Fruit fly (Drosophila melanogaster) whole organism, embryonic: ENCODE data around the gene Der-2.

ENCODE experiments used
- B-H2 ChIP-seq: fragments of 200-800 bp; sonication (Bioruptor generic); optimal IDR thresholded peaks from 2 replicates; lab custom pipeline; 2018; ENCODE audit warnings: missing biosample characterization, mild to moderate bottlenecking, missing genetic modification characterization
- C15 ChIP-seq: fragments of 200-800 bp; sonication (Bioruptor generic); IDR thresholded peaks from 3 replicates; pipeline ENCODE4 v1.3.6; 2022; ENCODE audit warnings: missing biosample characterization, missing genetic modification characterization
- CG1233 ChIP-seq: fragments of 200-800 bp; sonication (Bioruptor generic); optimal IDR thresholded peaks from 4 replicates; lab custom pipeline; 2018; ENCODE audit warnings: missing biosample characterization, mild to moderate bottlenecking, missing genetic modification characterization
- CG17385 ChIP-seq: fragments of 200-800 bp; sonication (Bioruptor generic); optimal IDR thresholded peaks from 3 replicates; lab custom pipeline; 2018; ENCODE audit warnings: missing biosample characterization, mild to moderate bottlenecking, missing genetic modification characterization
- CG17912 ChIP-seq: fragments of 200-800 bp; sonication (Bioruptor generic); optimal IDR thresholded peaks from 2 replicates; lab custom pipeline; 2018; ENCODE audit warnings: missing biosample characterization, mild to moderate bottlenecking, missing genetic modification characterization
- CG18476 ChIP-seq: fragments of 200-800 bp; sonication (Bioruptor generic); optimal IDR thresholded peaks from 2 replicates; lab custom pipeline; 2016; ENCODE audit warnings: missing biosample characterization, mild to moderate bottlenecking, missing genetic modification characterization
- CG18764 ChIP-seq: fragments of 200-800 bp; sonication (Bioruptor generic); optimal IDR thresholded peaks from 3 replicates; lab custom pipeline; 2016; ENCODE audit warnings: missing biosample characterization, missing genetic modification characterization
- CG2202 ChIP-seq: fragments of 200-800 bp; sonication (Bioruptor generic); optimal IDR thresholded peaks from 2 replicates; lab custom pipeline; 2018; ENCODE audit warnings: missing biosample characterization, mild to moderate bottlenecking, missing genetic modification characterization
- CG2712 ChIP-seq: fragments of 200-800 bp; optimal IDR thresholded peaks from 3 replicates; lab custom pipeline; 2019; ENCODE audit warnings: missing biosample characterization, mild to moderate bottlenecking, missing genetic modification characterization, moderate library complexity
- CG3065 ChIP-seq: fragments of 200-800 bp; sonication (Bioruptor generic); optimal IDR thresholded peaks from 2 replicates; lab custom pipeline; 2016; ENCODE audit warnings: missing biosample characterization, missing genetic modification characterization
- CG3407 ChIP-seq: fragments of 200-800 bp; sonication (Bioruptor generic); optimal IDR thresholded peaks from 2 replicates; lab custom pipeline; 2018; ENCODE audit warnings: missing biosample characterization, mild to moderate bottlenecking, missing genetic modification characterization
- CG4424 ChIP-seq: fragments of 200-800 bp; sonication (Bioruptor generic); optimal IDR thresholded peaks from 3 replicates; lab custom pipeline; 2016; ENCODE audit warnings: missing biosample characterization, missing genetic modification characterization
- CG7928 ChIP-seq: fragments of 200-800 bp; sonication (Bioruptor generic); optimal IDR thresholded peaks from 2 replicates; lab custom pipeline; 2017; ENCODE audit warnings: missing biosample characterization, mild to moderate bottlenecking, missing genetic modification characterization
- CG8359 ChIP-seq: fragments of 200-800 bp; sonication (Bioruptor generic); optimal IDR thresholded peaks from 2 replicates; lab custom pipeline; 2017; ENCODE audit warnings: missing biosample characterization, mild to moderate bottlenecking, missing genetic modification characterization, borderline replicate concordance
- CG8478 ChIP-seq: fragments of >200 bp; optimal IDR thresholded peaks from 2 replicates; lab custom pipeline; 2018
- Camta ChIP-seq: fragments of 200-800 bp; sonication (Bioruptor generic); optimal IDR thresholded peaks from 2 replicates; lab custom pipeline; 2016; ENCODE audit warnings: missing biosample characterization, missing genetic modification characterization
- Dp ChIP-seq: fragments of 200-800 bp; sonication (Bioruptor generic); optimal IDR thresholded peaks from 2 replicates; lab custom pipeline; 2018; ENCODE audit warnings: missing biosample characterization, mild to moderate bottlenecking, missing genetic modification characterization, moderate library complexity
- Jarid2 ChIP-seq: fragments of 200-800 bp; sonication (Bioruptor generic); optimal IDR thresholded peaks from 3 replicates; lab custom pipeline; 2017; ENCODE audit warnings: mild to moderate bottlenecking, missing biosample characterization, missing genetic modification reagents, missing genetic modification characterization
- MTF-1 ChIP-seq: fragments of 200-800 bp; sonication (Bioruptor generic); optimal IDR thresholded peaks from 2 replicates; lab custom pipeline; 2018; ENCODE audit warnings: missing biosample characterization, mild to moderate bottlenecking, missing genetic modification characterization, borderline replicate concordance
- Opbp ChIP-seq: fragments of 200-800 bp; sonication (Bioruptor generic); IDR thresholded peaks from 3 replicates; pipeline ENCODE4 v1.3.6; 2022; ENCODE audit warnings: missing biosample characterization, missing genetic modification characterization; ENCODE audit not compliant: partially characterized antibody
- Sry-β ChIP-seq: fragments of 200-800 bp; sonication (Bioruptor generic); optimal IDR thresholded peaks from 2 replicates; lab custom pipeline; 2018; ENCODE audit warnings: missing biosample characterization, mild to moderate bottlenecking, missing genetic modification characterization, moderate library complexity
- Stat92E ChIP-seq, 3 experiments: fragments of >200 bp in 2 of 3; fragments of 200-800 bp in 1 of 3; sonication (Bioruptor generic) in 1 of 3; optimal IDR thresholded peaks; 2 replicates each; lab custom pipeline; 2017 to 2019; ENCODE audit warnings: missing biosample characterization in 3 of 3, missing genetic modification characterization in 3 of 3, mild to moderate bottlenecking in 1 of 3, moderate library complexity in 1 of 3
- Xbp1 ChIP-seq: fragments of 200-800 bp; sonication (Bioruptor generic); optimal IDR thresholded peaks from 3 replicates; lab custom pipeline; 2016; ENCODE audit warnings: missing biosample characterization, mild to moderate bottlenecking, missing genetic modification characterization
- ara ChIP-seq: fragments of 200-800 bp; sonication (Bioruptor generic); IDR thresholded peaks from 2 replicates; pipeline ENCODE4 v1.3.6; 2022; ENCODE audit warnings: missing biosample characterization, missing genetic modification characterization
- btn ChIP-seq: fragments of 200-800 bp; sonication (Bioruptor generic); optimal IDR thresholded peaks from 2 replicates; lab custom pipeline; 2016; ENCODE audit warnings: missing biosample characterization, missing genetic modification characterization
- cas ChIP-seq: fragments of 200-800 bp; sonication (Bioruptor generic); IDR thresholded peaks from 2 replicates; pipeline ENCODE4 v1.3.6; 2022; ENCODE audit warnings: missing biosample characterization, missing genetic modification characterization
- ci ChIP-seq: fragments of 200-800 bp; sonication (Bioruptor generic); IDR thresholded peaks from 3 replicates; pipeline ENCODE4 v1.3.6; 2022; ENCODE audit warnings: missing biosample characterization, missing genetic modification characterization
- cwo ChIP-seq: fragments of 200-800 bp; sonication (Bioruptor generic); optimal IDR thresholded peaks from 3 replicates; lab custom pipeline; 2017; ENCODE audit warnings: missing biosample characterization, missing genetic modification characterization, mild to moderate bottlenecking, moderate library complexity, missing genetic modification reagents
- en ChIP-seq: fragments of 200-800 bp; sonication (Bioruptor generic); optimal IDR thresholded peaks from 2 replicates; lab custom pipeline; 2016; ENCODE audit warnings: missing biosample characterization, missing genetic modification characterization
- esg ChIP-seq: fragments of 200-800 bp; sonication (Bioruptor generic); conservative IDR thresholded peaks from 2 replicates; pipeline ENCODE4 v1.3.6; 2022; ENCODE audit warnings: missing biosample characterization, missing genetic modification characterization
- gcm ChIP-seq: fragments of 200-800 bp; sonication (Bioruptor generic); optimal IDR thresholded peaks from 2 replicates; lab custom pipeline; 2019; ENCODE audit warnings: missing biosample characterization, mild to moderate bottlenecking, missing genetic modification characterization, moderate library complexity
- grn ChIP-seq: fragments of 200-800 bp; sonication (Bioruptor generic); optimal IDR thresholded peaks from 3 replicates; lab custom pipeline; 2017; ENCODE audit warnings: missing biosample characterization, missing genetic modification characterization
- hkb ChIP-seq, 2 experiments: fragments of 200-800 bp in 1 of 2; fragments of >200 bp in 1 of 2; sonication (Bioruptor generic) in 1 of 2; IDR thresholded peaks in 1 of 2; optimal IDR thresholded peaks in 1 of 2; 2 replicates each; pipeline versions ENCODE4 v1.3.6 to Lab custom; 2017 to 2022; ENCODE audit warnings: missing biosample characterization in 1 of 2, missing genetic modification characterization in 1 of 2
- kay ChIP-seq: fragments of 200-800 bp; sonication (Bioruptor generic); optimal IDR thresholded peaks from 2 replicates; lab custom pipeline; 2016; ENCODE audit warnings: missing biosample characterization, missing genetic modification characterization
- ken ChIP-seq: fragments of 200-800 bp; sonication (Bioruptor generic); IDR thresholded peaks from 3 replicates; pipeline ENCODE4 v1.3.6; 2022; ENCODE audit warnings: missing biosample characterization, missing genetic modification characterization
- lmd ChIP-seq: fragments of 200-800 bp; sonication (Bioruptor generic); IDR thresholded peaks from 2 replicates; pipeline ENCODE4 v1.3.6; 2022; ENCODE audit warnings: missing biosample characterization, missing genetic modification characterization
- mld ChIP-seq: fragments of 200-800 bp; sonication (Bioruptor generic); IDR thresholded peaks from 3 replicates; pipeline ENCODE4 v1.3.6; 2022; ENCODE audit warnings: missing biosample characterization, missing genetic modification characterization; ENCODE audit not compliant: partially characterized antibody
- nerfin-2 ChIP-seq: fragments of 200-800 bp; sonication (Bioruptor generic); IDR thresholded peaks from 2 replicates; pipeline ENCODE4 v1.3.6; 2022; ENCODE audit warnings: missing biosample characterization, missing genetic modification characterization; ENCODE audit not compliant: partially characterized antibody
- oc ChIP-seq: fragments of 200-800 bp; sonication (Bioruptor generic); optimal IDR thresholded peaks from 2 replicates; lab custom pipeline; 2018; ENCODE audit warnings: missing biosample characterization, mild to moderate bottlenecking, missing genetic modification characterization, moderate library complexity
- org-1 ChIP-seq: fragments of 200-800 bp; sonication (Bioruptor generic); optimal IDR thresholded peaks from 2 replicates; lab custom pipeline; 2017; ENCODE audit warnings: missing biosample characterization, missing genetic modification characterization
- otp ChIP-seq: fragments of 200-800 bp; sonication (Bioruptor generic); IDR thresholded peaks from 3 replicates; pipeline ENCODE4, ENCODE4 v1.3.6; 2022; ENCODE audit warnings: missing biosample characterization, missing genetic modification characterization
- pfk ChIP-seq: fragments of 200-800 bp; sonication (Bioruptor generic); optimal IDR thresholded peaks from 2 replicates; lab custom pipeline; 2018; ENCODE audit warnings: missing biosample characterization, mild to moderate bottlenecking, missing genetic modification characterization, moderate library complexity
- pzg ChIP-seq: fragments of 200-800 bp; sonication (Bioruptor generic); optimal IDR thresholded peaks from 3 replicates; lab custom pipeline; 2018; ENCODE audit warnings: missing biosample characterization, mild to moderate bottlenecking, missing genetic modification characterization, moderate library complexity
- ranshi ChIP-seq: fragments of 200-800 bp; sonication (Bioruptor generic); IDR thresholded peaks from 2 replicates; pipeline ENCODE4 v1.3.6; 2022; ENCODE audit warnings: missing biosample characterization, missing genetic modification characterization
- sim ChIP-seq: fragments of 200-800 bp; sonication (Bioruptor generic); IDR thresholded peaks from 2 replicates; pipeline ENCODE4 v1.3.6; 2022; ENCODE audit warnings: missing biosample characterization, missing genetic modification characterization
- vvl ChIP-seq: fragments of 200-800 bp; sonication (Bioruptor generic); IDR thresholded peaks from 2 replicates; pipeline ENCODE4 v1.3.6; 2022; ENCODE audit warnings: missing biosample characterization, missing genetic modification characterization
- wdn ChIP-seq: fragments of 200-800 bp; sonication (Bioruptor generic); IDR thresholded peaks from 2 replicates; pipeline ENCODE4 v1.3.6; 2022; ENCODE audit warnings: missing biosample characterization, missing genetic modification characterization
- wek ChIP-seq: fragments of 200-800 bp; sonication (Bioruptor generic); optimal IDR thresholded peaks from 3 replicates; lab custom pipeline; 2018; ENCODE audit warnings: missing biosample characterization, mild to moderate bottlenecking, missing genetic modification characterization, moderate library complexity
- zf30C ChIP-seq: fragments of 200-800 bp; sonication (Bioruptor generic); optimal IDR thresholded peaks from 3 replicates; lab custom pipeline; 2018; ENCODE audit warnings: missing biosample characterization, mild to moderate bottlenecking, missing genetic modification characterization

Der-2 gene

DNA sequence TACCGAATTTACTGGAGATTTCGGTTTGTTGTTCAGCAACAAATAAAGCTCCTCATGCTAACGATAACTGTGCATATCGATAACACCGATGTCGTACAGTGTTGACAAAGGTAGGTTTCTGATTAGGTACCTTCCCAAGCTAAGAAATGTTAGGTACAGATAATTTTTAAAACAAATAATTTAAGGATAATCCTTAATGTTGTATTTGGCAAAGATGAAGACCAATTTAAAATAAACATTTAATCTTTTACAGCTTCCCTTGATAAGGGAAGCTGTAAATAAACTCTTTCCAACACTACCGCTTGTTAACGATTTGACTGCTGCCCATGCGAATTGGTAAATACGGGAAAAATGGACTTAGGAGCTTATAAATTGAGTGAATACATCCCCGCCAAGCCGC lies 41.1 kb downstream of the Der-2 start, which contains the start of the genes Ttc1 and CG14882 (continued):
- TF ChIP-seq cwo (GFP tag; lab: Kevin White, UChicago) (peak; percentile 68), pfk (GFP tag; lab: Kevin White, UChicago) (no peak), CG7928 (peak; percentile 7), zf30C (GFP tag; lab: Kevin White, UChicago) (no peak), CG8478 (lab: Kevin White, UChicago) (no peak), esg (GFP tag; lab: Robert Waterston, UW) (peak; percentile 85), otp (GFP tag; lab: Robert Waterston, UW) (peak; percentile 91), nerfin-2 (GFP tag; lab: Robert Waterston, UW) (peak; percentile 30; the same call in 1 of the 2 replicates), Stat92E (GFP tag; optimal IDR thresholded peaks at IDR 0.05; lab: Kevin White, UChicago) (peak in 1 of 3 experiments; percentile 17), org-1 (GFP tag; lab: Kevin White, UChicago) (no peak), en (GFP tag; lab: Kevin White, UChicago) (peak; percentile 78), Jarid2 (GFP tag; lab: Kevin White, UChicago) (no peak), hkb (optimal IDR thresholded peaks at IDR 0.05; lab: Kevin White, UChicago) (no peak), hkb (GFP tag; IDR thresholded peaks at IDR 0.05; lab: Robert Waterston, UW) (peak; percentile 92), MTF-1 (GFP tag; lab: Kevin White, UChicago) (peak; percentile 27), sim (GFP tag; lab: Robert Waterston, UW) (peak; percentile 47; the same call in 1 of the 2 replicates), Dp (peak; percentile 44), Sry-β (peak; percentile 33), Xbp1 (GFP tag; lab: Kevin White, UChicago) (peak; percentile 90), btn (GFP tag; lab: Kevin White, UChicago) (peak; percentile 44), ken (GFP tag; lab: Robert Waterston, UW) (peak; percentile 95), CG17385 (peak; percentile 84), Opbp (GFP tag; lab: Robert Waterston, UW) (peak; percentile 42; the same call in 1 of the 3 replicates), CG1233 (GFP tag; lab: Kevin White, UChicago) (peak; percentile 53), pzg (peak; percentile 49), vvl (GFP tag; lab: Robert Waterston, UW) (peak; percentile 92), CG17912 (GFP tag; lab: Kevin White, UChicago) (no peak), gcm (peak; percentile 76), wek (no peak), kay (GFP tag; lab: Kevin White, UChicago) (peak; percentile 77), CG4424 (GFP tag; lab: Kevin White, UChicago) (peak; percentile 78), CG3407 (GFP tag; lab: Kevin White, UChicago) (peak; percentile 65), CG18764 (GFP tag; lab: Kevin White, UChicago) (peak; percentile 71), oc (no peak), CG3065 (peak; percentile 57), lmd (GFP tag; lab: Robert Waterston, UW) (peak; percentile 80), CG18476 (peak; percentile 39), B-H2 (peak; percentile 62), CG8359 (no peak), ara (GFP tag; lab: Robert Waterston, UW) (peak; percentile 66), C15 (GFP tag; lab: Robert Waterston, UW) (no peak; the same call in 2 of the 3 replicates), wdn (GFP tag; lab: Robert Waterston, UW) (peak; percentile 84), Camta (GFP tag; lab: Kevin White, UChicago) (peak; percentile 79), CG2202 (tag; lab: Kevin White, UChicago) (peak; percentile 64), cas (GFP tag; lab: Robert Waterston, UW) (peak; percentile 51; the same call in 1 of the 2 replicates), ci (GFP tag; lab: Robert Waterston, UW) (peak; percentile 95), CG2712 (tag; lab: Kevin White, UChicago) (peak; percentile 80), ranshi (GFP tag; lab: Robert Waterston, UW) (peak; percentile 82), mld (GFP tag; lab: Robert Waterston, UW) (no peak), grn (GFP tag; lab: Kevin White, UChicago) (no peak)
